Worm (Caenorhabditis elegans): ENCODE results near the gene ZC302.3.
A peak's percentile ranks its signal among the peaks of the same experiment; 100 is the strongest.

ZC302.3 gene

DNA sequence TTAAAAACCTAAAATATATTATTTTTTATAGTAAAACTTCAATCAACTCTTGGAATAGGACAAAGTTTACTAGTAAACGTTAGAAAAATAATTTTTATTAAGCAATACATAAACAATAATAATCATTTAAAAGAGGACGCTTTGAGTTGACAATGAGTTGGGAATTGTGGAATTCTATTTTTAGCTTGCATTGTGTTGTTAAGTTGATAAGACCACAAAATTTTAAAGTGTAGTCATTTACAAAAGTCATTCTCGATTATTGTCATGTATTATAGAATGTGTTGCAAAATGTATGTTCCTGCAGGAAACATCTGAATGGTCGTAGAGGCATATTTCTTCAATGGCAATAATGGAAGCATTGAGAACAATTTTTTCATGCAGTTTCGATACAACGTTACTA, 30.3 kb downstream of the ZC302.3 start:
- no peak for TF ChIP-seq snpc-4 (tag; optimal IDR thresholded peaks at IDR 0.05)
- peak; percentile 20 for TF ChIP-seq fos-1 (tag; optimal IDR thresholded peaks at IDR 0.05)

DNA sequence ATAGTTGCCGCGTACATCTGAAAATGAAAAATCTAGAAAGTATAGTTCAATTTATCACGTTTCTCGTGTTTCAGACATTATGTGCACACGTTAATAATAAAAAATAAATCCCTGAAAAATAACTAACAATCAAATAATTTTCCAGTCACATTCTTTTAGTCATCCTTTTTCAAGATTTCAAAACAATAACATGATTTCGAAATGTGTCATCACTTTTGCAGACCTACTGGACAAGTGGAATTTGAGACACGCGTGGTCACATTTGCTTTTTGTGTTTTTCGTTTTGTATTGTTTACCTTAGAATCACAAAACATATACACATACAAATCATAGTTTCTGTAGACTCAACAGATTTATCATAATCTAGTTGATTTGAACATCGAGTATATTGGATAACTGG, 31.9 kb downstream of the ZC302.3 start:
- TF ChIP-seq ztf-4 (tag; optimal IDR thresholded peaks at IDR 0.05), result no peak
- TF ChIP-seq peb-1 (tag; optimal IDR thresholded peaks at IDR 0.05), result no peak
- TF ChIP-seq R02D3.7 (tag; optimal IDR thresholded peaks at IDR 0.05), result no peak
- no peak for TF ChIP-seq nhr-11 (tag; optimal IDR thresholded peaks at IDR 0.05)
- peak; percentile 85 for TF ChIP-seq nhr-129 (tag; optimal IDR thresholded peaks at IDR 0.05)

ce11 chrV:10708346-10708745, 32.9 kb downstream of the ZC302.3 start:
- TF ChIP-seq elt-1 (tag; optimal IDR thresholded peaks at IDR 0.05) (no peak), lin-39 (tag; optimal IDR thresholded peaks at IDR 0.05) (no peak), nhr-25 (tag; optimal IDR thresholded peaks at IDR 0.05) (no peak), nhr-237 (tag; optimal IDR thresholded peaks at IDR 0.05) (no peak), lin-11 (tag; optimal IDR thresholded peaks at IDR 0.05) (peak; percentile 45)

ce11 chrV:10702910-10703309, 38.3 kb downstream of the ZC302.3 start:
- TF ChIP-seq blmp-1 (tag; optimal IDR thresholded peaks at IDR 0.05; ENCODE audit: insufficient read depth), result peak; percentile 7
- no peak for TF ChIP-seq fos-1 (tag; optimal IDR thresholded peaks at IDR 0.05)

DNA sequence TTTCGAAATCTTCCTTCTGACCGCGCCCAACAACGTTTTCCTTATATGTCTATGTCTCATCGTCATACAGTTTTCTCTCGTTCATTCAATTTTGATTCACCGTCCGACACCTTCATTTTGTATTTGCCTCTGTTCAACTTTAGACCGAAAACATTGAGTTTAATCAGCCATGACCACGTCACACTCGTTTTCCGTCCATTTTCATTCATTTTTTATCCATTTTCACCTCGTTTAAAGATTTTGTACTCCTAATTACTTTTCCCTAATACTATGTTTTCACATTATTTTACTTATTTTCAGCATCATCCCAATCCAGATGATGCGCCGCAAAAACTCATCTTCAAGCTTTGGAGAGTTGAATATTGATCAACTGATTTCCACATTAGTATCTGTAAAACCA, 39.0 kb downstream of the ZC302.3 start, which contains the start of gene pph-1:
TSS of gene pph-1 (plus strand) at position 301 of the 400 bp plus-strand sequence.
- TF ChIP-seq nhr-12 (tag; optimal IDR thresholded peaks at IDR 0.05), result no peak

ce11 chrV:10699122-10699521, 42.1 kb downstream of the ZC302.3 start:
- TF ChIP-seq crh-2 (tag; optimal IDR thresholded peaks at IDR 0.05), result peak; percentile 63
- no peak for TF ChIP-seq nhr-129 (tag; optimal IDR thresholded peaks at IDR 0.05)

DNA sequence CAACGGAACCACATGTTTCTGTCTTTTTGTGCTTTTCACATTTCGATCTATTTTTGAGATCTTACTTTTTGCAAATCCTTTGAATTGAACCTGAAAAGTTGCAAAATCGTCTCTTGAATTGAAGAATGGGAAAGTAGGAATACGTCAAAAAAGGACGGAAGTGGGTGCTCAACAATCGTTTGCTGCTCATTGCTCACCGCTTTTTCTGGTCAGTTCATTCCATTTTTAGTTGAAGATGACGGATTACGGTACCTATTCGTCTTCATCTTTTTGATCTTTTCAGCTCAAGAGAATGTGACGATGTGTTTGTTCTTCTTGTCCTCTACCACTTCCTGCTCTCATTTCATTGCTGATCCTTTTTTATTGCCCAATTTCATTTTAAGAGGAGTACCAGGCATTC, 46.1 kb downstream of the ZC302.3 start, which contains the start of gene C05A2.4:
TSS of gene C05A2.4 (plus strand) at position 301 of the 400 bp plus-strand sequence.
- TF ChIP-seq R02D3.7 (tag; optimal IDR thresholded peaks at IDR 0.05) (no peak), egl-27 (tag; optimal IDR thresholded peaks at IDR 0.05) (no peak), ztf-11 (tag; optimal IDR thresholded peaks at IDR 0.05) (no peak), nhr-129 (tag; optimal IDR thresholded peaks at IDR 0.05) (no peak), peb-1 (tag; optimal IDR thresholded peaks at IDR 0.05) (no peak), nhr-77 (tag; optimal IDR thresholded peaks at IDR 0.05) (no peak), elt-3 (tag; optimal IDR thresholded peaks at IDR 0.05) (no peak), ZK546.5 (tag; optimal IDR thresholded peaks at IDR 0.05) (no peak), blmp-1 (tag; optimal IDR thresholded peaks at IDR 0.05; ENCODE audit: insufficient read depth) (no peak), elt-1 (tag; optimal IDR thresholded peaks at IDR 0.05) (no peak), mab-5 (tag; optimal IDR thresholded peaks at IDR 0.05) (no peak), zag-1 (tag; optimal IDR thresholded peaks at IDR 0.05) (no peak), unc-55 (GFP tag; optimal IDR thresholded peaks at IDR 0.05) (no peak), unc-62 (GFP tag; optimal IDR thresholded peaks at IDR 0.05) (no peak), Y55F3AM.14 (GFP tag; optimal IDR thresholded peaks at IDR 0.05) (no peak), F13H6.1 (tag; optimal IDR thresholded peaks at IDR 0.05) (no peak)

DNA sequence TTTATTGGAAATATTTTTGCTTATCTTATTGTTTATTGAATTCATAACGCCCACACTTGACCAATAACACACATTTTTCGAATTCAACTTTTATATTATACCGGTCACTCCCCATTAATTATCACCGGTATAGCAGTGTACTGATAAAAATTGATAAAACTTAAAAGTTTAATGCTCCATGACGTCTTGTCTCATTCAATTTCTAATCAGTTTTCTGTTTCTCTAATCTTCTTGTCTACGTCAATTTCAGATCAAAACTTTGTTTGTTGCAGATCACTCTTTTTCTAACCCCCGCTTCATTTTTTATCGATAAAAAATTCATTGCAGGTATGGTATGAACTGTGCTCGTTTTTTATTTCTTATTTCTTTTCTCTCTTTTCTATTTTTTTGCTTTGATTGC, 47.5 kb downstream of the ZC302.3 start:
- peak; percentile 23 for TF ChIP-seq egl-27 (tag; optimal IDR thresholded peaks at IDR 0.05)
- no peak for TF ChIP-seq lin-11 (tag; optimal IDR thresholded peaks at IDR 0.05)
- no peak for TF ChIP-seq C34F6.9 (tag; optimal IDR thresholded peaks at IDR 0.05)
- peak; percentile 47 for TF ChIP-seq crh-2 (tag; optimal IDR thresholded peaks at IDR 0.05)
- no peak for TF ChIP-seq ztf-1 (GFP tag; conservative IDR thresholded peaks at IDR 0.05)
- peak; percentile 86 for TF ChIP-seq sma-9 (GFP tag; optimal IDR thresholded peaks at IDR 0.05)
- no peak for TF ChIP-seq sma-9 (tag; optimal IDR thresholded peaks at IDR 0.05)
- no peak for TF ChIP-seq unc-62 (GFP tag; optimal IDR thresholded peaks at IDR 0.05)
- no peak for TF ChIP-seq nhr-25 (tag; optimal IDR thresholded peaks at IDR 0.05)
- TF ChIP-seq elt-3 (tag; optimal IDR thresholded peaks at IDR 0.05), result no peak
- no peak for TF ChIP-seq skn-1 (tag; optimal IDR thresholded peaks at IDR 0.05)
- no peak for TF ChIP-seq nhr-129 (tag; optimal IDR thresholded peaks at IDR 0.05)
- peak; percentile 77 for TF ChIP-seq F13H6.1 (tag; optimal IDR thresholded peaks at IDR 0.05)
- no peak for TF ChIP-seq peb-1 (tag; optimal IDR thresholded peaks at IDR 0.05)
- TF ChIP-seq ztf-11 (tag; optimal IDR thresholded peaks at IDR 0.05), result no peak
- TF ChIP-seq nhr-23 (tag; optimal IDR thresholded peaks at IDR 0.05), result no peak
- no peak for TF ChIP-seq unc-55 (GFP tag; optimal IDR thresholded peaks at IDR 0.05)
- TF ChIP-seq aly-2 (tag; optimal IDR thresholded peaks at IDR 0.05), result no peak
- TF ChIP-seq gmeb-1 (tag; optimal IDR thresholded peaks at IDR 0.05), result peak; percentile 46
- TF ChIP-seq nhr-77 (tag; optimal IDR thresholded peaks at IDR 0.05), result no peak
- TF ChIP-seq fos-1 (tag; optimal IDR thresholded peaks at IDR 0.05), result peak; percentile 95
- TF ChIP-seq ZK546.5 (tag; optimal IDR thresholded peaks at IDR 0.05), result no peak
- TF ChIP-seq nhr-21 (tag; optimal IDR thresholded peaks at IDR 0.05), result no peak
- TF ChIP-seq mab-5 (tag; optimal IDR thresholded peaks at IDR 0.05), result no peak
- no peak for TF ChIP-seq alr-1 (tag; optimal IDR thresholded peaks at IDR 0.05)
- no peak for TF ChIP-seq Y55F3AM.14 (GFP tag; optimal IDR thresholded peaks at IDR 0.05)
- TF ChIP-seq nhr-10 (tag; optimal IDR thresholded peaks at IDR 0.05), result no peak
- no peak for TF ChIP-seq blmp-1 (tag; optimal IDR thresholded peaks at IDR 0.05; ENCODE audit: insufficient read depth)
- no peak for TF ChIP-seq snpc-4 (tag; optimal IDR thresholded peaks at IDR 0.05)

Measured in whole organism, L2 larva.